Fruit fly (Drosophila melanogaster) whole organism, embryonic: ENCODE measurements around the gene Phae2.

Experiments used
- Ets65A ChIP-seq: fragments of 200-800 bp; sonication (Bioruptor generic); peaks from one replicate; lab custom pipeline; 2016; ENCODE audit warnings: missing biosample characterization, missing genetic modification characterization
- onecut ChIP-seq: fragments of 200-800 bp; sonication (Bioruptor generic); IDR thresholded peaks from 2 replicates; pipeline ENCODE4 v1.3.6; 2022; ENCODE audit warnings: missing biosample characterization, missing genetic modification characterization

The Phae2 gene

DNA sequence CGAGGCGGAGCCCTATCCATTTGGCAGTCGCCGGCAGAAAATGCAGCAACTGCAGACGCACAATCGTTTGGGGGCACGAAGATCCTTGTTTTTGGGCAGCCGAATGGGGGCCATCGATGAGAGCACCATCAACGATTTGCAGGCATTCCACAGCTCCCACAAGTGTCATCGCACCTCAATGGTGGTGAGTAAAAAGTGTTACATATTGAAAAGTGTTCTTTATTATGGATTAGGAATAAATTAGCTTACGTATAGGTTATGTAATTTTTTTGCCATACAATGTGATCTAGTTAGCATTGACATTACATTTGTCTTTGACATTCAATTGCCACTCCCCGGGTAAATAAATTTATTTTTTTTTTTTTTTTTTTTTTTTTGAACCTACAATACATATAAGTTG is 50.6 kb downstream of the Phae2 start, which contains the start of gene CG31861:
CG31861 (plus strand) TSS at position 301 of the 400 bp plus-strand sequence.
- TF ChIP-seq Ets65A (peak; percentile 89), onecut (GFP tag; lab: Robert Waterston, UW) (no peak)
